Worm (Caenorhabditis elegans): ENCODE measurements around the gene bath-15.

DNA sequence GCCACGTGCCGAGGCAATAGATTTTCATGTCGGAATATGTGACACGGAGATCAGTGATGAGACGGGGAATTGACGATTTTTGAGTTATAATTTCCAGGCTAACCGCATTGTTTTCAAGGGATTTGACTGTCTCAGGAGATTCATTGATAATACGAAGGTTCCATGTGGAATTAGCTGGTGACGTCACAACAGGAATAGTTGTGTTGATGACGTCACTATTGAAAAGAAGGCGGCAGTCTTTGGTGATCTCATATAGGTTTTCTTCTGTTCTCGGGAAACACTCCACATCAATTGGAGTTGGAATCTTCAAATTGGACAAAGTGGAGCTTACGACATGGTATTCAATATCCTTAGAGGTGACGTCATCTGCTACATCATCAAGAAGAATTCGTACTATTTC is 32.6 kb downstream of the bath-15 start:
- TF ChIP-seq ama-1 (optimal IDR thresholded peaks at IDR 0.05) (no peak), ama-1 (GFP tag; optimal IDR thresholded peaks at IDR 0.05) (no peak), lsy-27 (tag; optimal IDR thresholded peaks at IDR 0.05; ENCODE audit: borderline replicate concordance, insufficient read depth) (no peak), K12H6.12 (tag; optimal IDR thresholded peaks at IDR 0.05) (no peak), snpc-3.4 (tag; optimal IDR thresholded peaks at IDR 0.05) (no peak), F22D6.2 (tag; optimal IDR thresholded peaks at IDR 0.05) (no peak), ztf-25 (GFP tag; IDR thresholded peaks at IDR 0.05) (no peak)

Data from whole organism, young adult.